Fruit fly (Drosophila melanogaster): ENCODE measurements around the gene CG33272.

CG33272 gene

DNA sequence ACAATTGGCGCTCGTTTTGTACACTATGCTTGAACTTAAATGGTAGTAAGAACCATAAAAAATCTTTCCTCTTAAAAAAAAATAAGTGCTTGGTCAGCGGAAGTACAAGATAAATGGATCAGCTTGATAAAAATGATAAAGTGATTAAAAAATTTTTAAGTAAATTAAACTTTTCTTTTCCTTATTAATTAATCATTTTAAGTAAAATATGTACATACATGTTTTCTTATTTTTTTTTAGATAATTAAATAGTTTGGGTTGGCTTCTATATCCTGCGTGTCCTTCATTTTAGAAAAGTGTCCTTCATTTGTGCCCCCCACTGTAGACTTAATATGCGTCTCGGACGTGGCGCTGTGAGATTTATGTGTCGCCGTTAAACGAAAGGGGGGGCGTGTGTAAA is 46.2 kb upstream of the CG33272 start (continued):
- TF ChIP-seq CG3065 (GFP tag; optimal IDR thresholded peaks at IDR 0.05) (no peak), CG30431 (GFP tag; optimal IDR thresholded peaks at IDR 0.05) (no peak), repo (GFP tag; optimal IDR thresholded peaks at IDR 0.05) (no peak), CG3281 (GFP tag; optimal IDR thresholded peaks at IDR 0.05) (peak; percentile 70), pzg (GFP tag; optimal IDR thresholded peaks at IDR 0.05) (no peak), CG7271 (tag; optimal IDR thresholded peaks at IDR 0.05) (no peak), CG4707 (GFP tag; optimal IDR thresholded peaks at IDR 0.05) (no peak), CG13287 (GFP tag; IDR thresholded peaks at IDR 0.05; ENCODE audit: partially characterized antibody) (no peak), pum (GFP tag; optimal IDR thresholded peaks at IDR 0.05) (no peak), MTF-1 (GFP tag; optimal IDR thresholded peaks at IDR 0.05; ENCODE audit: borderline replicate concordance) (no peak), chinmo (GFP tag; IDR thresholded peaks at IDR 0.05; ENCODE audit: partially characterized antibody) (no peak), CG7357 (GFP tag; IDR thresholded peaks at IDR 0.05) (no peak), Bgb (GFP tag; IDR thresholded peaks at IDR 0.05; ENCODE audit: partially characterized antibody) (no peak), CG10959 (GFP tag; IDR thresholded peaks at IDR 0.05) (no peak), CG6175 (GFP tag; IDR thresholded peaks at IDR 0.05) (peak; percentile 17; the same call in 1 of the 3 replicates), CG11247 (GFP tag; IDR thresholded peaks at IDR 0.05) (no peak), Awh (GFP tag; IDR thresholded peaks at IDR 0.05) (no peak), CG13424 (tag; optimal IDR thresholded peaks at IDR 0.05) (no peak), NK7.1 (GFP tag; optimal IDR thresholded peaks at IDR 0.05) (no peak), PHDP (tag; optimal IDR thresholded peaks at IDR 0.05) (peak; percentile 52), nom (GFP tag; optimal IDR thresholded peaks at IDR 0.05) (no peak), Eip74EF (GFP tag; optimal IDR thresholded peaks at IDR 0.05) (no peak), CG17912 (GFP tag; optimal IDR thresholded peaks at IDR 0.05) (no peak), CG17359 (tag; optimal IDR thresholded peaks at IDR 0.05) (no peak), bsh (GFP tag; optimal IDR thresholded peaks at IDR 0.05) (no peak), CoRest (tag; optimal IDR thresholded peaks at IDR 0.05) (peak; percentile 37), D (optimal IDR thresholded peaks at IDR 0.05) (no peak), D (GFP tag; optimal IDR thresholded peaks at IDR 0.05) (no peak), CG18764 (GFP tag; optimal IDR thresholded peaks at IDR 0.05) (no peak), CG18599 (GFP tag; optimal IDR thresholded peaks at IDR 0.05) (peak; percentile 46), Ets97D (GFP tag; optimal IDR thresholded peaks at IDR 0.05) (no peak), Adf1 (GFP tag; IDR thresholded peaks at IDR 0.05) (no peak), CG1024 (GFP tag; IDR thresholded peaks at IDR 0.05) (no peak), Med (GFP tag) (no peak), Mes4 (GFP tag; optimal IDR thresholded peaks at IDR 0.05) (no peak), CG32767 (GFP tag; IDR thresholded peaks at IDR 0.05) (no peak), zf30C (GFP tag; optimal IDR thresholded peaks at IDR 0.05) (no peak), CG11695 (GFP tag; IDR thresholded peaks at IDR 0.05) (0 out of 3 replicates have a peak, but pooled peaks have one; percentile 13), ash1 (GFP tag; optimal IDR thresholded peaks at IDR 0.05) (no peak), bowl (GFP tag; IDR thresholded peaks at IDR 0.05) (no peak), lov (optimal IDR thresholded peaks at IDR 0.05) (no peak), lov (GFP tag; IDR thresholded peaks at IDR 0.05) (no peak), dati (GFP tag; IDR thresholded peaks at IDR 0.05) (no peak), ato (GFP tag; IDR thresholded peaks at IDR 0.05; ENCODE audit: partially characterized antibody) (no peak), Fer2 (tag; optimal IDR thresholded peaks at IDR 0.05) (no peak), gem (tag; optimal IDR thresholded peaks at IDR 0.05) (peak; percentile 67), Camta (GFP tag; optimal IDR thresholded peaks at IDR 0.05) (no peak), pita (GFP tag; optimal IDR thresholded peaks at IDR 0.05) (no peak), jing (GFP tag; optimal IDR thresholded peaks at IDR 0.05) (no peak), CG30020 (tag; optimal IDR thresholded peaks at IDR 0.05) (no peak), tx (GFP tag; optimal IDR thresholded peaks at IDR 0.05) (no peak)
